Worm (Caenorhabditis elegans) whole organism, early embryonic: ENCODE data around the gene K02E7.11.

Experiments
- B0310.2 ChIP-seq: sonication (generic microtip); optimal IDR thresholded peaks from 2 replicates; lab custom pipeline; 2016; ENCODE audit warnings: mild to moderate bottlenecking, missing genetic modification characterization, missing compliant biosample characterization
- F13C5.2 ChIP-seq: sonication (generic microtip); optimal IDR thresholded peaks from 2 replicates; lab custom pipeline; 2017; ENCODE audit warnings: mild to moderate bottlenecking, missing genetic modification characterization, inconsistent platforms, missing compliant biosample characterization
- aly-1 ChIP-seq: sonication (generic microtip); optimal IDR thresholded peaks from 2 replicates; lab custom pipeline; 2016; ENCODE audit warnings: missing genetic modification characterization, missing compliant biosample characterization
- ama-1 ChIP-seq: fragments of 150-350 bp; optimal IDR thresholded peaks from 2 replicates; lab custom pipeline; 2014
- ceh-13 ChIP-seq: fragments of 200-800 bp; sonication (Bioruptor generic); optimal IDR thresholded peaks from 2 replicates; lab custom pipeline; 2018; ENCODE audit warnings: mild to moderate bottlenecking, missing genetic modification characterization, missing compliant biosample characterization
- ceh-36 ChIP-seq: sonication (generic microtip); optimal IDR thresholded peaks from 2 replicates; lab custom pipeline; 2016; ENCODE audit warnings: missing genetic modification characterization, inconsistent platforms, missing compliant biosample characterization
- ets-7 ChIP-seq: sonication (generic microtip); optimal IDR thresholded peaks from 2 replicates; lab custom pipeline; 2016; ENCODE audit warnings: missing genotype, missing genetic modification characterization, missing compliant biosample characterization
- flt-1 ChIP-seq: fragments of 200-800 bp; sonication (Bioruptor generic); IDR thresholded peaks from 2 replicates; pipeline ENCODE4 v1.3.6; 2022; ENCODE audit warnings: missing genetic modification characterization, missing compliant biosample characterization
- hmbx-1 ChIP-seq: sonication (generic microtip); optimal IDR thresholded peaks from 2 replicates; lab custom pipeline; 2016; ENCODE audit warnings: mild to moderate bottlenecking, missing genetic modification characterization, missing compliant biosample characterization
- hmg-4 ChIP-seq: fragments of 200-800 bp; sonication (Bioruptor generic); optimal IDR thresholded peaks from 2 replicates; lab custom pipeline; 2018; ENCODE audit warnings: mild to moderate bottlenecking, missing genetic modification characterization, missing compliant biosample characterization
- hnd-1 ChIP-seq: sonication (generic microtip); optimal IDR thresholded peaks from 2 replicates; lab custom pipeline; 2016; ENCODE audit warnings: missing genetic modification characterization, missing compliant biosample characterization
- pes-1 ChIP-seq: fragments of 200-800 bp; sonication (Bioruptor generic); IDR thresholded peaks from 2 replicates; pipeline ENCODE4 v1.3.6; 2022; ENCODE audit warnings: missing genetic modification reagents, missing genetic modification characterization, missing compliant biosample characterization
- scrt-1 ChIP-seq: fragments of 200-800 bp; sonication (Bioruptor generic); IDR thresholded peaks from 2 replicates; pipeline ENCODE4 v1.3.6; 2022; ENCODE audit warnings: missing genetic modification characterization, missing compliant biosample characterization
- sea-1 ChIP-seq: fragments of 200-800 bp; sonication (Bioruptor generic); conservative IDR thresholded peaks from 2 replicates; pipeline ENCODE4 v1.3.6; 2022; ENCODE audit warnings: missing genetic modification characterization, missing compliant biosample characterization
- tbx-11 ChIP-seq: fragments of 200-800 bp; sonication (Bioruptor generic); IDR thresholded peaks from 2 replicates; pipeline ENCODE4 v1.3.6; 2022; ENCODE audit warnings: missing genetic modification characterization, missing compliant biosample characterization
- tbx-37 ChIP-seq: fragments of 200-800 bp; sonication (Bioruptor generic); conservative IDR thresholded peaks from 2 replicates; pipeline ENCODE4 v1.3.6; 2022; ENCODE audit warnings: missing genetic modification reagents, missing genetic modification characterization, missing compliant biosample characterization
- tra-4 ChIP-seq: sonication (generic microtip); optimal IDR thresholded peaks from 2 replicates; lab custom pipeline; 2017; ENCODE audit warnings: missing genetic modification characterization, missing compliant biosample characterization

K02E7.11 gene

DNA sequence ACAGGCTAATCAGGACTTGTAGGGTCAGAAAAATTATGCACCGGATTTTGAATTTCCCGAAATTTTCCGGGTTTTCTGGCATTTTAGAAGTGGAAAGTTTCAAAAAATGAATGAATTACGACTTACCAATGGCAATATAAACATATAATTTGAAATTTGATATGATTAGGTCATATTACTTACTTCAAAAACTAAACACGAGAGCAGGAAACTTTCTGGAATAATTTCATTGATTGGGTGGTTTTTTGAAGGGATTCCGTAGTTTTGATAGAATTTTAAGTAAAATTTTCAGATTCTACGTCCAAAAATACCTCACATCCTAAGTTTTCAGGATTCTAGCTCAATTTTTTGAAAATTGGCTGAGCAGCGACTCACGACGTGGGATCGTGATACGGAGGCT is at the start of gene K02E7.11:
Gene K02E7.11, minus strand, starts transcription at position 101 of the 400 bp plus-strand sequence.
- no peak for TF ChIP-seq F13C5.2 (tag; lab: Kevin White, UChicago)
- TF ChIP-seq tbx-37 (GFP tag; lab: Robert Waterston, UW): no peak
- no peak for TF ChIP-seq ceh-13 (GFP tag; lab: Kevin White, UChicago)
- TF ChIP-seq pes-1 (GFP tag; lab: Robert Waterston, UW): no peak
- TF ChIP-seq B0310.2 (tag; lab: Kevin White, UChicago): no peak
- no peak for TF ChIP-seq ceh-36
- no peak for TF ChIP-seq tbx-11 (GFP tag; lab: Robert Waterston, UW)
- no peak for TF ChIP-seq sea-1 (GFP tag; lab: Robert Waterston, UW)

DNA sequence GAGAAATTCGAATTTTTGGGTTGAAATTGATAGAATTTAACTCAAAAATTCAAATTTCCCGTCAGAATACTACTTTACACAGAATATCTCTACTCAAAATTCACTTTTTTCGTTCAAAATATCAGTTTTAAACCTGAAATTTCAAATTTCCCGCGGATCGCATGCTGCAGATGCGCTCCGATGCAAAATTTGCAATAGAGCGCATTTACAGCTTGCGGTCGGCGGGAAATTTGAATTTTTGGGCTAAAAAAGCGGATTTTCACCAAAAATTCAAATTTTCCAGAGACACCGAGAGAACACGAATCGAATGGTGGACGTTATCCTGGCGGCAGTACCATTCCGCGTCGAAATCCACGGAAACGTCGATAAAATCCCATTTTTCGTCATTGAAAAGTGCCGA is 49.4 kb upstream of the K02E7.11 start:
- TF ChIP-seq flt-1 (no peak), hmbx-1 (tag; lab: Kevin White, UChicago) (no peak), pes-1 (GFP tag; lab: Robert Waterston, UW) (no peak)

DNA sequence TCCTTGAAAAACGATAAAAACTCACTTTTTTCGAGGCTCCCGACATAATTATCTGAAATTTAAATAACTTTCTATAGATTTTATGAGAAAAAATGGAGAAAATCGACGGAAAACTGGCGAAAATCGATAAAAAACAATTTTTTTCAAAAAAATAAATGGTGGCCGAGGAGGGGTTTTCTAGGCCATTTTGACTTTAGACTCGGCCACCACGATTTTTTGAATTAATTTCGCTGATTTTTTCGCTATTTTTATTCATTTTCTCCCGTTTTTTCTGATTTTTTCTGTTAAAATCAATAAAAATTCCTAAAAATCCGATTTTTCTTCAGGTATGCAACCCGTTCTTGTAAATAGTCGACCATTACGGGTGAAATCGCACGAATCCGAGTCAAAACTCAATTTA is 47.9 kb upstream of the K02E7.11 start, which contains the start of the genes sut-1 and eri-3:
Gene sut-1, minus strand, starts transcription at position 58 of the 400 bp plus-strand sequence.
Gene eri-3, plus strand, starts transcription at position 327 of the 400 bp plus-strand sequence.
- no peak for TF ChIP-seq flt-1
- TF ChIP-seq ets-7 (tag; lab: Kevin White, UChicago): no peak
- TF ChIP-seq sea-1 (GFP tag; lab: Robert Waterston, UW): no peak
- no peak for TF ChIP-seq B0310.2 (tag; lab: Kevin White, UChicago)
- no peak for TF ChIP-seq F13C5.2 (tag; lab: Kevin White, UChicago)
- no peak for TF ChIP-seq tbx-11 (GFP tag; lab: Robert Waterston, UW)
- no peak for TF ChIP-seq hmbx-1 (tag; lab: Kevin White, UChicago)
- no peak for TF ChIP-seq ama-1 (lab: Kevin White, UChicago)
- no peak for TF ChIP-seq ceh-13 (GFP tag; lab: Kevin White, UChicago)
- TF ChIP-seq pes-1 (GFP tag; lab: Robert Waterston, UW): no peak
- TF ChIP-seq tbx-37 (GFP tag; lab: Robert Waterston, UW): no peak
- TF ChIP-seq scrt-1 (GFP tag; lab: Robert Waterston, UW): no peak

DNA sequence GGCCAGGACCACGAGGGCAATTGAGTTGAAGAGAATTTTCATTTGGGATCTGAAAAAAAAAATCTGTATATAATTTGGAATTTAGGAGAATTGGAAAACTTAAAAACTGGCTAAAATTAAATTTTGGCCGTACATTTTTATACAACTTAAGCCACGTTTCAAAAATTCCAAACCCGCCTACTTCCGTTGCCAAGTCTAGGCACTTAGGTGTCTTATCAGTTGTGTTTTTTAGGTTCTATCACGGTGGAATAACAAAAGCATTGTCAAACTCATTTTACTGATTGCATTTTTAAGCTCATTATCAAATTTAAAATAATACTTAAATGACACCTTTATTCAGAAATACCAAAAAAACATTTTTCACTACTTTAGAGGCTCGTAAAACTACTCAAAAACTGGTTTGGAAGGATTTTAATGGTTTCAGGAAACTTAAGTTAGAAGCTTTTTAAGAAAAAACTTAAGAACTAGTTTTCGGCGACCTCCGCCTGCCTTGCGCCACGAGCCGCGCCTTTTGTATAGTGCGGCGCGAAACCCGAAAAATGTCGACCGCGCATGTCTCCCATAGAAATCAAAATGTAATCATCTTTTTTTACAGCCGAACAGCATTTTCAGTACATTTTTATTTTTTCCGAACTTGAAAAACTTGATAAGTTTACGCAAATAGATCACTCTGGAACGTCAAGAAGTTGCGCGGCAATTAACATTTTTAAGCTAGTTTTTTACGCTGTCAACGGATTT is 42.8 kb upstream of the K02E7.11 start, which contains the start of gene lips-13:
Gene lips-13, minus strand, starts transcription at position 51 of the 738 bp plus-strand sequence.
- TF ChIP-seq ama-1 (lab: Kevin White, UChicago): no peak
- no peak for TF ChIP-seq F13C5.2 (tag; lab: Kevin White, UChicago)
- no peak for TF ChIP-seq ceh-36
- no peak for TF ChIP-seq aly-1 (tag; lab: Kevin White, UChicago)
- no peak for TF ChIP-seq tbx-11 (GFP tag; lab: Robert Waterston, UW)
- TF ChIP-seq scrt-1 (GFP tag; lab: Robert Waterston, UW): no peak
- no peak for TF ChIP-seq tra-4 (tag; lab: Kevin White, UChicago)
- no peak for TF ChIP-seq ets-7 (tag; lab: Kevin White, UChicago)
- no peak for TF ChIP-seq sea-1 (GFP tag; lab: Robert Waterston, UW)
- no peak for TF ChIP-seq ceh-13 (GFP tag; lab: Kevin White, UChicago)
- no peak for TF ChIP-seq hmbx-1 (tag; lab: Kevin White, UChicago)

ce11 chrII:1116521-1116920 is 41.2 kb upstream of the K02E7.11 start:
- TF ChIP-seq ceh-13 (GFP tag; lab: Kevin White, UChicago) (no peak), F13C5.2 (tag; lab: Kevin White, UChicago) (no peak), ceh-36 (no peak), tra-4 (tag; lab: Kevin White, UChicago) (no peak), ets-7 (tag; lab: Kevin White, UChicago) (no peak), scrt-1 (GFP tag; lab: Robert Waterston, UW) (no peak), flt-1 (no peak), ama-1 (lab: Kevin White, UChicago) (no peak), tbx-37 (GFP tag; lab: Robert Waterston, UW) (no peak), hmg-4 (GFP tag; lab: Kevin White, UChicago) (no peak), B0310.2 (tag; lab: Kevin White, UChicago) (no peak), aly-1 (tag; lab: Kevin White, UChicago) (no peak), tbx-11 (GFP tag; lab: Robert Waterston, UW) (no peak), hnd-1 (tag; lab: Kevin White, UChicago) (no peak), sea-1 (GFP tag; lab: Robert Waterston, UW) (no peak), pes-1 (GFP tag; lab: Robert Waterston, UW) (no peak), hmbx-1 (tag; lab: Kevin White, UChicago) (no peak)

DNA sequence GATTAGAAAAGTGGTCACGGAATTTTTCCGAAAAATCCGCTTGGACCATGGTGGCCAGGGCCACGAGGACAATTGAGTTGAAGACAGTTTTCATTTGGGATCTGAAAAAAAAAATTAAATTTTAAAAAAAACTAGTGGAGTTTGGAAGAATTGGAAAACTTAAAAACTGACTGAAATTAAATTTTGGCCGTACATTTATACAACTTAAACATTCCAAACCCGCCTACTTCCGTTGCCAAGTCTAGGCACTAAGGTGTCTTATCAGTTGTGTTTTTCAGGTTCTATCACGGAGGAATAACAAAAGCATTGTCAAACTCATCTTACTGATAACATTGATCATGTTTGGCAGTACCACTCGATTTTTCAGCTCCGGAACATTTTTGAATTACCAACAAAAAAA is 38.8 kb upstream of the K02E7.11 start, which contains the start of gene lips-12:
Gene lips-12, minus strand, starts transcription at position 101 of the 400 bp plus-strand sequence.
- TF ChIP-seq hnd-1 (tag; lab: Kevin White, UChicago) (no peak), ets-7 (tag; lab: Kevin White, UChicago) (no peak), F13C5.2 (tag; lab: Kevin White, UChicago) (no peak), aly-1 (tag; lab: Kevin White, UChicago) (no peak), hmg-4 (GFP tag; lab: Kevin White, UChicago) (no peak), scrt-1 (GFP tag; lab: Robert Waterston, UW) (no peak), tbx-11 (GFP tag; lab: Robert Waterston, UW) (no peak)

ce11 chrII:1110901-1111300 is 35.6 kb upstream of the K02E7.11 start, which contains the start of gene lips-11:
lips-11 (minus strand) TSS chrII:1111001.
- TF ChIP-seq hmbx-1 (tag; lab: Kevin White, UChicago) (no peak), ceh-36 (no peak), ets-7 (tag; lab: Kevin White, UChicago) (no peak), tra-4 (tag; lab: Kevin White, UChicago) (no peak), hnd-1 (tag; lab: Kevin White, UChicago) (no peak), pes-1 (GFP tag; lab: Robert Waterston, UW) (no peak), hmg-4 (GFP tag; lab: Kevin White, UChicago) (no peak), ama-1 (lab: Kevin White, UChicago) (no peak), scrt-1 (GFP tag; lab: Robert Waterston, UW) (no peak), flt-1 (no peak), tbx-11 (GFP tag; lab: Robert Waterston, UW) (no peak)
